Worm (Caenorhabditis elegans): ENCODE data around the gene col-143.

ce11 chrV:6787906-6788430 is 47.5 kb upstream of the col-143 start, which contains the start of gene ZC404.2:
- TF ChIP-seq egl-27 (tag; optimal IDR thresholded peaks at IDR 0.05) (no peak), nhr-25 (tag; optimal IDR thresholded peaks at IDR 0.05) (no peak), nhr-6 (tag; optimal IDR thresholded peaks at IDR 0.05) (no peak), unc-62 (GFP tag; optimal IDR thresholded peaks at IDR 0.05) (no peak), alr-1 (tag; optimal IDR thresholded peaks at IDR 0.05) (no peak), sma-9 (GFP tag; optimal IDR thresholded peaks at IDR 0.05) (no peak), sma-9 (tag; optimal IDR thresholded peaks at IDR 0.05) (no peak), ama-1 (optimal IDR thresholded peaks at IDR 0.05) (no peak), nhr-77 (tag; optimal IDR thresholded peaks at IDR 0.05) (no peak), nhr-12 (tag; optimal IDR thresholded peaks at IDR 0.05) (no peak), elt-1 (tag; optimal IDR thresholded peaks at IDR 0.05) (no peak)
